Fruit fly (Drosophila melanogaster) whole organism, embryonic: ENCODE data around the gene CNPYb.

ENCODE experiments used
- Asciz ChIP-seq: fragments of 200-800 bp; sonication (Bioruptor generic); optimal IDR thresholded peaks from 2 replicates; lab custom pipeline; 2017; ENCODE audit warnings: missing biosample characterization, mild to moderate bottlenecking, missing genetic modification characterization, missing genetic modification reagents
- Atf-2 ChIP-seq: fragments of 200-800 bp; sonication (Bioruptor generic); optimal IDR thresholded peaks from 2 replicates; lab custom pipeline; 2016; ENCODE audit warnings: missing biosample characterization, missing genetic modification characterization
- Atf6 ChIP-seq: fragments of 200-800 bp; sonication (Bioruptor generic); IDR thresholded peaks from 2 replicates; pipeline ENCODE4 v1.3.6; 2022; ENCODE audit warnings: missing biosample characterization, missing genetic modification characterization
- B-H2 ChIP-seq: fragments of 200-800 bp; sonication (Bioruptor generic); optimal IDR thresholded peaks from 2 replicates; lab custom pipeline; 2018; ENCODE audit warnings: missing biosample characterization, mild to moderate bottlenecking, missing genetic modification characterization
- Bteb2 ChIP-seq: fragments of 200-800 bp; sonication (Bioruptor generic); optimal IDR thresholded peaks from 2 replicates; lab custom pipeline; 2016; ENCODE audit warnings: missing biosample characterization, missing genetic modification characterization
- CG12104 ChIP-seq: fragments of 200-800 bp; sonication (Bioruptor generic); optimal IDR thresholded peaks from 3 replicates; lab custom pipeline; 2016; ENCODE audit warnings: missing biosample characterization, missing genetic modification characterization
- CG15601 ChIP-seq: fragments of 200-800 bp; sonication (Bioruptor generic); optimal IDR thresholded peaks from 3 replicates; lab custom pipeline; 2019; ENCODE audit warnings: missing biosample characterization, mild to moderate bottlenecking, missing genetic modification characterization, moderate library complexity
- CG1647 ChIP-seq: fragments of 200-800 bp; sonication (Bioruptor generic); optimal IDR thresholded peaks from 3 replicates; lab custom pipeline; 2016; ENCODE audit warnings: missing biosample characterization, missing genetic modification characterization
- CG16813 ChIP-seq: fragments of 200-800 bp; sonication (Bioruptor generic); IDR thresholded peaks from 3 replicates; pipeline ENCODE4 v1.3.6; 2022; ENCODE audit warnings: missing biosample characterization, missing genetic modification characterization; ENCODE audit not compliant: partially characterized antibody
- CG16815 ChIP-seq: fragments of 200-800 bp; sonication (Bioruptor generic); optimal IDR thresholded peaks from 3 replicates; lab custom pipeline; 2017; ENCODE audit warnings: missing biosample characterization, mild to moderate bottlenecking, missing genetic modification characterization
- CG18262 ChIP-seq: fragments of 200-800 bp; optimal IDR thresholded peaks from 3 replicates; lab custom pipeline; 2019; ENCODE audit warnings: missing biosample characterization, mild to moderate bottlenecking, missing genetic modification characterization, moderate library complexity
- CG2199 ChIP-seq: fragments of 200-800 bp; sonication (Bioruptor generic); IDR thresholded peaks from 3 replicates; pipeline ENCODE4 v1.3.6; 2022; ENCODE audit warnings: missing biosample characterization, missing genetic modification characterization
- CG2712 ChIP-seq: fragments of 200-800 bp; optimal IDR thresholded peaks from 3 replicates; lab custom pipeline; 2019; ENCODE audit warnings: missing biosample characterization, mild to moderate bottlenecking, missing genetic modification characterization, moderate library complexity
- CG31441 ChIP-seq: fragments of 200-800 bp; sonication (Bioruptor generic); IDR thresholded peaks from 2 replicates; pipeline ENCODE4 v1.3.6; 2022; ENCODE audit warnings: missing biosample characterization, missing genetic modification characterization
- CG3995 ChIP-seq: fragments of 200-800 bp; sonication (Bioruptor generic); optimal IDR thresholded peaks from 3 replicates; lab custom pipeline; 2016; ENCODE audit warnings: missing biosample characterization, missing genetic modification characterization
- CG7556 ChIP-seq: fragments of 200-800 bp; sonication (Bioruptor generic); optimal IDR thresholded peaks from 2 replicates; lab custom pipeline; 2017; ENCODE audit warnings: missing biosample characterization, mild to moderate bottlenecking, missing genetic modification characterization
- CG7839 ChIP-seq: fragments of 200-800 bp; sonication (Bioruptor generic); optimal IDR thresholded peaks from 3 replicates; lab custom pipeline; 2018; ENCODE audit warnings: missing biosample characterization, mild to moderate bottlenecking, missing genetic modification characterization, moderate library complexity
- CG9437 ChIP-seq: fragments of 200-800 bp; sonication (Bioruptor generic); optimal IDR thresholded peaks from 2 replicates; lab custom pipeline; 2018; ENCODE audit warnings: missing biosample characterization, mild to moderate bottlenecking, missing genetic modification characterization
- CG9797 ChIP-seq: fragments of 200-800 bp; sonication (Bioruptor generic); optimal IDR thresholded peaks from 3 replicates; lab custom pipeline; 2018; ENCODE audit warnings: missing biosample characterization, mild to moderate bottlenecking, missing genetic modification characterization
- Deaf1 ChIP-seq: fragments of 200-800 bp; optimal IDR thresholded peaks from 3 replicates; lab custom pipeline; 2019; ENCODE audit warnings: missing biosample characterization, mild to moderate bottlenecking, missing genetic modification characterization, moderate library complexity
- Eip74EF ChIP-seq, 2 experiments: fragments of 200-800 bp in 1 of 2; fragments of >200 bp in 1 of 2; sonication (Bioruptor generic) in 1 of 2; optimal IDR thresholded peaks; 2 replicates each; lab custom pipeline; 2017 to 2019; ENCODE audit warnings: missing biosample characterization in 2 of 2, missing genetic modification characterization in 2 of 2, mild to moderate bottlenecking in 1 of 2, moderate library complexity in 1 of 2
- GATAe ChIP-seq: fragments of 200-800 bp; sonication (Bioruptor generic); conservative IDR thresholded peaks from 2 replicates; pipeline ENCODE4 v1.3.6; 2022; ENCODE audit warnings: missing biosample characterization, missing genetic modification characterization
- HLHmδ ChIP-seq: fragments of 200-800 bp; sonication (Bioruptor generic); optimal IDR thresholded peaks from 2 replicates; lab custom pipeline; 2018; ENCODE audit warnings: missing biosample characterization, mild to moderate bottlenecking, missing genetic modification characterization, moderate library complexity
- Hmr ChIP-seq: fragments of 200-800 bp; sonication (Bioruptor generic); optimal IDR thresholded peaks from 3 replicates; lab custom pipeline; 2017; ENCODE audit warnings: mild to moderate bottlenecking, missing biosample characterization, missing genetic modification reagents, missing genetic modification characterization
- MTF-1 ChIP-seq: fragments of 200-800 bp; sonication (Bioruptor generic); optimal IDR thresholded peaks from 2 replicates; lab custom pipeline; 2018; ENCODE audit warnings: missing biosample characterization, mild to moderate bottlenecking, missing genetic modification characterization, borderline replicate concordance
- Nf-YB ChIP-seq: fragments of 200-800 bp; sonication (Bioruptor generic); optimal IDR thresholded peaks from 3 replicates; lab custom pipeline; 2019; ENCODE audit warnings: missing biosample characterization, mild to moderate bottlenecking, missing genetic modification characterization, moderate library complexity
- Six4 ChIP-seq: fragments of 200-800 bp; sonication (Bioruptor generic); optimal IDR thresholded peaks from 2 replicates; lab custom pipeline; 2016; ENCODE audit warnings: missing biosample characterization, missing genetic modification characterization
- Spps ChIP-seq: fragments of 200-800 bp; sonication (Bioruptor generic); optimal IDR thresholded peaks from 2 replicates; lab custom pipeline; 2018; ENCODE audit warnings: missing biosample characterization, mild to moderate bottlenecking, missing genetic modification characterization
- Xrp1 ChIP-seq: fragments of 200-800 bp; sonication (Bioruptor generic); IDR thresholded peaks from 2 replicates; pipeline ENCODE4 v1.3.6; 2022; ENCODE audit warnings: missing biosample characterization, missing genetic modification characterization
- amos ChIP-seq: fragments of 200-800 bp; sonication (Bioruptor generic); IDR thresholded peaks from 2 replicates; pipeline ENCODE4 v1.3.6; 2022; ENCODE audit warnings: missing biosample characterization, missing genetic modification characterization; ENCODE audit not compliant: partially characterized antibody
- az2 ChIP-seq: fragments of 200-800 bp; sonication (Bioruptor generic); optimal IDR thresholded peaks from 3 replicates; lab custom pipeline; 2016; ENCODE audit warnings: missing biosample characterization, missing genetic modification characterization
- bigmax ChIP-seq: fragments of 200-800 bp; sonication (Bioruptor generic); optimal IDR thresholded peaks from 2 replicates; lab custom pipeline; 2018; ENCODE audit warnings: missing biosample characterization, mild to moderate bottlenecking, missing genetic modification characterization
- bsh ChIP-seq, 2 experiments: fragments of 200-800 bp; sonication (Bioruptor generic); optimal IDR thresholded peaks; 2 replicates each; lab custom pipeline; 2017 to 2018; ENCODE audit warnings: mild to moderate bottlenecking in 2 of 2, missing biosample characterization in 2 of 2, missing genetic modification characterization in 2 of 2, moderate library complexity in 1 of 2
- croc ChIP-seq: fragments of 200-800 bp; sonication (Bioruptor generic); conservative IDR thresholded peaks from 3 replicates; pipeline ENCODE4 v1.3.6; 2022; ENCODE audit warnings: missing biosample characterization, missing genetic modification characterization
- dan ChIP-seq: fragments of 200-800 bp; sonication (Bioruptor generic); IDR thresholded peaks from 2 replicates; pipeline ENCODE4 v1.3.6; 2022; ENCODE audit warnings: missing biosample characterization, missing genetic modification characterization
- dpn ChIP-seq, 2 experiments: fragments of 200-800 bp; sonication (Bioruptor generic); optimal IDR thresholded peaks; 3 replicates each; lab custom pipeline; 2016; ENCODE audit warnings: missing biosample characterization in 2 of 2, missing genetic modification characterization in 2 of 2
- fd96Cb ChIP-seq: fragments of 200-800 bp; sonication (Bioruptor generic); optimal IDR thresholded peaks from 2 replicates; lab custom pipeline; 2018; ENCODE audit warnings: missing biosample characterization, mild to moderate bottlenecking, missing genetic modification characterization, moderate library complexity
- gce ChIP-seq: fragments of 200-800 bp; sonication (Bioruptor generic); IDR thresholded peaks from 3 replicates; pipeline ENCODE4 v1.3.6; 2022; ENCODE audit warnings: missing biosample characterization, missing genetic modification characterization
- gcm ChIP-seq: fragments of 200-800 bp; sonication (Bioruptor generic); optimal IDR thresholded peaks from 2 replicates; lab custom pipeline; 2019; ENCODE audit warnings: missing biosample characterization, mild to moderate bottlenecking, missing genetic modification characterization, moderate library complexity
- gem ChIP-seq: fragments of 200-800 bp; sonication (Bioruptor generic); optimal IDR thresholded peaks from 2 replicates; lab custom pipeline; 2019; ENCODE audit warnings: missing biosample characterization, mild to moderate bottlenecking, missing genetic modification characterization, moderate library complexity
- gro ChIP-seq: fragments of 200-800 bp; sonication (Bioruptor generic); optimal IDR thresholded peaks from 2 replicates; lab custom pipeline; 2016; ENCODE audit warnings: missing biosample characterization, missing genetic modification characterization
- klu ChIP-seq: fragments of 200-800 bp; sonication (Bioruptor generic); IDR thresholded peaks from 2 replicates; pipeline ENCODE4 v1.3.6; 2022; ENCODE audit warnings: missing biosample characterization, missing genetic modification characterization
- lmd ChIP-seq: fragments of 200-800 bp; sonication (Bioruptor generic); IDR thresholded peaks from 2 replicates; pipeline ENCODE4 v1.3.6; 2022; ENCODE audit warnings: missing biosample characterization, missing genetic modification characterization
- p53 ChIP-seq: fragments of 200-800 bp; sonication (Bioruptor generic); optimal IDR thresholded peaks from 2 replicates; lab custom pipeline; 2016; ENCODE audit warnings: missing biosample characterization, missing genetic modification characterization
- repo ChIP-seq: fragments of 200-800 bp; sonication (Bioruptor generic); optimal IDR thresholded peaks from 2 replicates; lab custom pipeline; 2016; ENCODE audit warnings: missing biosample characterization, missing genetic modification characterization
- slou ChIP-seq: fragments of 200-800 bp; sonication (Bioruptor generic); optimal IDR thresholded peaks from 3 replicates; lab custom pipeline; 2016; ENCODE audit warnings: missing biosample characterization, missing genetic modification characterization
- sqz ChIP-seq: fragments of 200-800 bp; sonication (Bioruptor generic); optimal IDR thresholded peaks from 3 replicates; lab custom pipeline; 2018; ENCODE audit warnings: missing biosample characterization, mild to moderate bottlenecking, missing genetic modification characterization
- wor ChIP-seq: fragments of 200-800 bp; sonication (Bioruptor generic); IDR thresholded peaks from 2 replicates; pipeline ENCODE4 v1.3.6; 2022; ENCODE audit warnings: missing biosample characterization, missing genetic modification characterization
- z ChIP-seq: fragments of 200-800 bp; sonication (Bioruptor generic); IDR thresholded peaks from 3 replicates; pipeline ENCODE4 v1.3.6; 2022; ENCODE audit warnings: missing biosample characterization, missing genetic modification characterization
- zfh2 ChIP-seq: fragments of 200-800 bp; sonication (Bioruptor generic); optimal IDR thresholded peaks from 2 replicates; lab custom pipeline; 2016; ENCODE audit warnings: missing biosample characterization, missing genetic modification characterization

The CNPYb gene

DNA sequence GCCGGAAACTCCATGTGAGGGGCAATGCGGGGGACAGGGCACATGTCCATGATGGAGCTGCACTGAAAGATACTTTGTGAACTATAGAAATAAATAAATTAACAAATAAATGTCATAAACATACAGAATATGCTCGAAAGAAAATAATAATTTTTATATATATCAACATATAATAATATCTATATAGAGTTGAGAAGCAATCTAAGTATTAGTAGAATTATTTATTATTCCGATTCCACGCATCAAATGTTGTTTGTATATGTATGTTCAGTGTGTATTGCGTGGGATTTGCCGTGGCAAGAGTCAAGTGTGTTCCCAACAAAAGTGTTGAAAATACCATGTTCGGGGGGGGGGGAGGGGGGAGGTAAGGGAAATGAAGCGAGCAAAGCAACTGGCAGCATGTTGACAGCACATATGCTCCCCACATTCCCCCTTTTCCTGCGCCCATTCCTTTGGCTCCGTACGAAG, 39.1 kb downstream of the CNPYb start (continued):
- TF ChIP-seq CG2199 (0 out of 3 replicates have a peak, but pooled peaks have one; percentile 28), CG1647 (GFP tag; lab: Kevin White, UChicago) (no peak), p53 (GFP tag; lab: Kevin White, UChicago) (no peak), Six4 (no peak), bsh (GFP tag; optimal IDR thresholded peaks at IDR 0.05; lab: Kevin White, UChicago) (peak in 1 of 2 experiments; percentile 70), Deaf1 (peak; percentile 2), CG7556 (GFP tag; lab: Kevin White, UChicago) (peak; percentile 24), CG18262 (tag; lab: Kevin White, UChicago) (peak; percentile 77), az2 (GFP tag; lab: Kevin White, UChicago) (peak; percentile 34), CG12104 (GFP tag; lab: Kevin White, UChicago) (no peak), dpn (GFP tag; optimal IDR thresholded peaks at IDR 0.05; lab: Kevin White, UChicago) (peak in 1 of 2 experiments; percentile 1), Eip74EF (GFP tag; optimal IDR thresholded peaks at IDR 0.05; lab: Kevin White, UChicago) (peak in 1 of 2 experiments; percentile 48), Spps (peak; percentile 17), gcm (peak; percentile 41), wor (GFP tag; lab: Robert Waterston, UW) (no peak), repo (GFP tag; lab: Kevin White, UChicago) (no peak), gce (GFP tag; lab: Robert Waterston, UW) (no peak), Xrp1 (GFP tag; lab: Robert Waterston, UW) (peak; percentile 70), CG16815 (GFP tag; lab: Kevin White, UChicago) (no peak), fd96Cb (tag; lab: Kevin White, UChicago) (peak; percentile 5), slou (no peak), CG16813 (GFP tag; lab: Robert Waterston, UW) (no peak), HLHmδ (no peak), Atf-2 (GFP tag; lab: Kevin White, UChicago) (no peak), dan (GFP tag; lab: Robert Waterston, UW) (no peak), z (GFP tag; lab: Robert Waterston, UW) (no peak), CG9797 (GFP tag; lab: Kevin White, UChicago) (no peak), MTF-1 (no peak), CG7839 (peak; percentile 38), Bteb2 (no peak), B-H2 (GFP tag; lab: Kevin White, UChicago) (no peak), bigmax (GFP tag; lab: Kevin White, UChicago) (no peak), croc (GFP tag; lab: Robert Waterston, UW) (peak; percentile 15; the same call in 1 of the 3 replicates), gro (GFP tag; lab: Kevin White, UChicago) (no peak), amos (GFP tag; lab: Robert Waterston, UW) (no peak), GATAe (GFP tag; lab: Robert Waterston, UW) (no peak), CG31441 (GFP tag; lab: Robert Waterston, UW) (peak; percentile 71), klu (GFP tag; lab: Robert Waterston, UW) (no peak), Asciz (peak; percentile 45), Hmr (GFP tag; lab: Kevin White, UChicago) (no peak), CG15601 (tag; lab: Kevin White, UChicago) (peak; percentile 33), CG2712 (tag; lab: Kevin White, UChicago) (peak; percentile 77), CG9437 (GFP tag; lab: Kevin White, UChicago) (peak; percentile 23), Nf-YB (GFP tag; lab: Kevin White, UChicago) (peak; percentile 1), sqz (GFP tag; lab: Kevin White, UChicago) (no peak), gem (peak; percentile 68), Atf6 (GFP tag; lab: Robert Waterston, UW) (no peak), lmd (GFP tag; lab: Robert Waterston, UW) (no peak), CG3995 (GFP tag; lab: Kevin White, UChicago) (no peak), zfh2 (no peak)
